Fruit fly (Drosophila melanogaster): ENCODE results near the gene CG9921.

DNA sequence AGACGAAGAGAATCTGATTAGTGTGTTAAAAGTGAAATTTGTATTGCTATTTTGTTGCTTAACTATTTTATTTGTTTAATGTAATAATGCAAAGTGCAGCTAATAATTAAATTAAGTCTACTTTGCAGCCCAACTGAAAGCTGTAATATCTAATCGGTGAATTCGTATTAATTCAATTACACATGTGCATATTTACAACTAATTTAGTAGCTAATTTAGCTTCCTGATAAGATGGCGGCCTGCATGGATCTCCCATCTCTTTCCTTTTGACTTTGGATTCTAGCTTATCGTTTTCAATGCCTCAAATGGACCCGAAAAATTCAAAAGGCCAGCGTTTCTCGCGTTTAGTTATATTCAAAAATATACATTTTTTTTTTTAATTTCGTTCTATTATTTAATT lies 23.6 kb downstream of the CG9921 start:
- TF ChIP-seq h (optimal IDR thresholded peaks at IDR 0.05) (no peak), insv (optimal IDR thresholded peaks at IDR 0.05) (no peak), ttk (optimal IDR thresholded peaks at IDR 0.05) (no peak), Myc (optimal IDR thresholded peaks at IDR 0.05) (no peak), psq (optimal IDR thresholded peaks at IDR 0.05) (no peak)
